Worm (Caenorhabditis elegans) whole organism, early embryonic: ENCODE data around the gene dod-22.

Experiments used
- scrt-1 ChIP-seq: fragments of 200-800 bp; sonication (Bioruptor generic); IDR thresholded peaks from 2 replicates; pipeline ENCODE4 v1.3.6; 2022; ENCODE audit warnings: missing genetic modification characterization, missing compliant biosample characterization
- tbx-11 ChIP-seq: fragments of 200-800 bp; sonication (Bioruptor generic); IDR thresholded peaks from 2 replicates; pipeline ENCODE4 v1.3.6; 2022; ENCODE audit warnings: missing genetic modification characterization, missing compliant biosample characterization

DNA sequence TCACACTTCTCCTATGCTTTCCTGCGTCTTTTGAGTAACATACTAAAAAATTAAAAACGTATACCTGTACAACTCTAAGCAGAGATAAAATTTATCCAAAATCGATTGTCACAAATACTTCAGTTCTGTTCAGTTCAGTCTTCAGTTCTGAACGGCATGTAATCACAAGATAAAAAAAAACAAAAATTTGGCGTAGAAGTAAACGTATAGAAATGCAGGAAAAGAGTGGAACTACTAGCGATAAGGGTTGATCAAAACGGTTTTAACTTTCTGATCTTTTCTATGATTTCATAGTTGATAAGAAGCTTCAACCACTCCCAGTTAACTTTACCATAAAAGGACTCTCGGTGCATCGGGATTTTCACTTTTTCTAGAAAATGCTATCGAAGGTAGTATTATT lies at the start of gene dod-22:
- TF ChIP-seq scrt-1 = no peak
- no peak for TF ChIP-seq tbx-11 (GFP tag; lab: Robert Waterston, UW)
